Worm (Caenorhabditis elegans): Measurements from ENCODE around the gene nlp-82.
A peak's percentile ranks its signal among the peaks of the same experiment; 100 is the strongest.

The nlp-82 gene

ce11 chrII:9236283-9236682 lies 17.8 kb downstream of the nlp-82 start, which contains the start of gene T26C5.3:
T26C5.3 (plus strand) TSS chrII:9236583.
- TF ChIP-seq nhr-237 (tag; optimal IDR thresholded peaks at IDR 0.05) (no peak), blmp-1 (tag; optimal IDR thresholded peaks at IDR 0.05) (no peak), pha-4 (tag; optimal IDR thresholded peaks at IDR 0.05) (no peak), ham-2 (GFP tag; optimal IDR thresholded peaks at IDR 0.05) (no peak), elt-1 (tag; optimal IDR thresholded peaks at IDR 0.05; ENCODE audit: borderline replicate concordance, insufficient read depth) (no peak), unc-39 (tag; optimal IDR thresholded peaks at IDR 0.05) (no peak), tbx-8 (GFP tag; optimal IDR thresholded peaks at IDR 0.05) (no peak), nhr-28 (tag; optimal IDR thresholded peaks at IDR 0.05) (no peak), ces-1 (GFP tag; optimal IDR thresholded peaks at IDR 0.05) (no peak), elt-3 (tag; optimal IDR thresholded peaks at IDR 0.05) (no peak)

ce11 chrII:9233813-9234212 lies 20.3 kb downstream of the nlp-82 start:
- TF ChIP-seq unc-39 (tag; optimal IDR thresholded peaks at IDR 0.05) (no peak), ztf-11 (tag; optimal IDR thresholded peaks at IDR 0.05) (no peak), pha-4 (tag; optimal IDR thresholded peaks at IDR 0.05) (no peak), nhr-237 (tag; optimal IDR thresholded peaks at IDR 0.05) (no peak), blmp-1 (tag; optimal IDR thresholded peaks at IDR 0.05) (no peak), nhr-2 (tag; optimal IDR thresholded peaks at IDR 0.05) (no peak), sptf-1 (tag; optimal IDR thresholded peaks at IDR 0.05) (no peak), tbx-8 (GFP tag; optimal IDR thresholded peaks at IDR 0.05) (no peak), lsy-2 (tag; optimal IDR thresholded peaks at IDR 0.05) (no peak), lin-32 (GFP tag; optimal IDR thresholded peaks at IDR 0.05) (no peak), hlh-1 (tag; optimal IDR thresholded peaks at IDR 0.05) (no peak), nhr-76 (tag; optimal IDR thresholded peaks at IDR 0.05) (no peak), drap-1 (GFP tag; optimal IDR thresholded peaks at IDR 0.05) (no peak), ceh-39 (tag; optimal IDR thresholded peaks at IDR 0.05) (no peak), mab-5 (tag; optimal IDR thresholded peaks at IDR 0.05) (no peak), cnd-1 (tag; optimal IDR thresholded peaks at IDR 0.05) (no peak), mep-1 (tag; optimal IDR thresholded peaks at IDR 0.05) (no peak), nhr-28 (tag; optimal IDR thresholded peaks at IDR 0.05) (no peak), ces-1 (GFP tag; optimal IDR thresholded peaks at IDR 0.05) (no peak)

ce11 chrII:9232923-9233322 lies 21.2 kb downstream of the nlp-82 start, which contains the start of gene T26C5.2:
T26C5.2 (plus strand) TSS chrII:9233223.
- TF ChIP-seq blmp-1 (tag; optimal IDR thresholded peaks at IDR 0.05) (no peak), ham-2 (GFP tag; optimal IDR thresholded peaks at IDR 0.05) (no peak), lin-32 (GFP tag; optimal IDR thresholded peaks at IDR 0.05) (no peak), lsy-2 (tag; optimal IDR thresholded peaks at IDR 0.05) (no peak), mab-5 (tag; optimal IDR thresholded peaks at IDR 0.05) (no peak), mep-1 (tag; optimal IDR thresholded peaks at IDR 0.05) (no peak), bed-3 (GFP tag; optimal IDR thresholded peaks at IDR 0.05) (no peak), flh-1 (GFP tag; optimal IDR thresholded peaks at IDR 0.05) (no peak), ceh-43 (GFP tag; optimal IDR thresholded peaks at IDR 0.05) (no peak), tbx-8 (GFP tag; optimal IDR thresholded peaks at IDR 0.05) (no peak)

ce11 chrII:9232493-9232892 lies 21.6 kb downstream of the nlp-82 start:
- TF ChIP-seq zip-8 (tag; optimal IDR thresholded peaks at IDR 0.05): no peak
- TF ChIP-seq cnd-1 (tag; optimal IDR thresholded peaks at IDR 0.05): no peak
- TF ChIP-seq drap-1 (GFP tag; optimal IDR thresholded peaks at IDR 0.05): no peak
- peak; percentile 89 for TF ChIP-seq blmp-1 (tag; optimal IDR thresholded peaks at IDR 0.05)
- no peak for TF ChIP-seq nhr-12 (tag; optimal IDR thresholded peaks at IDR 0.05)
- no peak for TF ChIP-seq mab-5 (tag; optimal IDR thresholded peaks at IDR 0.05)
- no peak for TF ChIP-seq nhr-2 (tag; optimal IDR thresholded peaks at IDR 0.05)
- TF ChIP-seq ham-2 (GFP tag; optimal IDR thresholded peaks at IDR 0.05): peak; percentile 9
- no peak for TF ChIP-seq ceh-43 (GFP tag; optimal IDR thresholded peaks at IDR 0.05)
- no peak for TF ChIP-seq mls-2 (tag; optimal IDR thresholded peaks at IDR 0.05)

- TF ChIP-seq tbx-8 (GFP tag; optimal IDR thresholded peaks at IDR 0.05): no peak
- TF ChIP-seq nhr-237 (tag; optimal IDR thresholded peaks at IDR 0.05): no peak
- TF ChIP-seq elt-3 (tag; optimal IDR thresholded peaks at IDR 0.05): no peak
- TF ChIP-seq nhr-2 (tag; optimal IDR thresholded peaks at IDR 0.05): no peak
- no peak for TF ChIP-seq mls-2 (tag; optimal IDR thresholded peaks at IDR 0.05)
- no peak for TF ChIP-seq lin-13 (tag; optimal IDR thresholded peaks at IDR 0.05)
- no peak for TF ChIP-seq snpc-4 (tag; optimal IDR thresholded peaks at IDR 0.05)
- TF ChIP-seq ceh-43 (GFP tag; optimal IDR thresholded peaks at IDR 0.05): no peak
- TF ChIP-seq blmp-1 (tag; optimal IDR thresholded peaks at IDR 0.05): no peak
- TF ChIP-seq ham-2 (GFP tag; optimal IDR thresholded peaks at IDR 0.05): no peak
- TF ChIP-seq unc-120 (tag; optimal IDR thresholded peaks at IDR 0.05; ENCODE audit: poor library complexity, severe bottlenecking): no peak
Measured at ce11 chrII:9231240-9231639, 22.8 kb downstream of the nlp-82 start, which contains the start of gene gst-13. gst-13 (plus strand) TSS chrII:9231457.
